Worm (Caenorhabditis elegans): ENCODE results near the gene suex-2.

Gene suex-2

ce11 chrIV:9016477-9016876 is 48.4 kb downstream of the suex-2 start, which contains the start of gene acc-2:
acc-2 (plus strand) TSS chrIV:9016777.
- TF ChIP-seq skn-1 (tag; optimal IDR thresholded peaks at IDR 0.05), result no peak
- TF ChIP-seq R02D3.7 (tag; optimal IDR thresholded peaks at IDR 0.05), result no peak
- no peak for TF ChIP-seq fkh-2 (tag; optimal IDR thresholded peaks at IDR 0.05)
- TF ChIP-seq elt-2 (tag; optimal IDR thresholded peaks at IDR 0.05), result no peak
- TF ChIP-seq fkh-10 (GFP tag; optimal IDR thresholded peaks at IDR 0.05), result no peak
- no peak for TF ChIP-seq egl-5 (tag; optimal IDR thresholded peaks at IDR 0.05)
- TF ChIP-seq ceh-28 (tag; optimal IDR thresholded peaks at IDR 0.05), result no peak
- TF ChIP-seq aly-2 (tag; optimal IDR thresholded peaks at IDR 0.05), result no peak
- TF ChIP-seq lin-15B (tag; optimal IDR thresholded peaks at IDR 0.05), result no peak
- TF ChIP-seq elt-1 (tag; optimal IDR thresholded peaks at IDR 0.05), result no peak
- no peak for TF ChIP-seq mml-1 (tag; optimal IDR thresholded peaks at IDR 0.05)
- no peak for TF ChIP-seq ama-1 (optimal IDR thresholded peaks at IDR 0.05)
- no peak for TF ChIP-seq unc-62 (GFP tag; optimal IDR thresholded peaks at IDR 0.05)
- no peak for TF ChIP-seq zag-1 (tag; optimal IDR thresholded peaks at IDR 0.05)

All from whole organism, L3 larva.